Fruit fly (Drosophila melanogaster): Measurements from ENCODE around the gene ssp3.
A peak's percentile ranks its signal among the peaks of the same experiment; 100 is the strongest.

The ssp3 gene

dm6 chr2L:18925956-18926355 lies 17.8 kb downstream of the ssp3 start:
- TF ChIP-seq CG13204 (GFP tag; optimal IDR thresholded peaks at IDR 0.05), result no peak
- TF ChIP-seq CG32121 (GFP tag; IDR thresholded peaks at IDR 0.05), result no peak
- TF ChIP-seq CG15710 (tag; optimal IDR thresholded peaks at IDR 0.05), result no peak
- no peak for TF ChIP-seq fd96Ca (GFP tag; IDR thresholded peaks at IDR 0.05)

dm6 chr2L:18925387-18925786 lies 18.4 kb downstream of the ssp3 start:
- no peak for TF ChIP-seq gl (tag; optimal IDR thresholded peaks at IDR 0.05)
- no peak for TF ChIP-seq CG10348 (GFP tag; IDR thresholded peaks at IDR 0.05)
- no peak for TF ChIP-seq Ets98B (GFP tag; IDR thresholded peaks at IDR 0.05)
- no peak for TF ChIP-seq CG9948 (tag; optimal IDR thresholded peaks at IDR 0.05)
- no peak for TF ChIP-seq CG34367 (tag; optimal IDR thresholded peaks at IDR 0.05)
- TF ChIP-seq fd96Ca (GFP tag; IDR thresholded peaks at IDR 0.05), result no peak
- no peak for TF ChIP-seq CG4496 (GFP tag; IDR thresholded peaks at IDR 0.05)
- TF ChIP-seq CG8159 (tag; optimal IDR thresholded peaks at IDR 0.05), result no peak
- TF ChIP-seq CG32121 (GFP tag; IDR thresholded peaks at IDR 0.05), result no peak
- TF ChIP-seq D1 (tag; optimal IDR thresholded peaks at IDR 0.05), result no peak
- no peak for TF ChIP-seq CG14655 (GFP tag; optimal IDR thresholded peaks at IDR 0.05)
- no peak for TF ChIP-seq Pif1B (GFP tag; optimal IDR thresholded peaks at IDR 0.05)
- TF ChIP-seq rn (GFP tag; IDR thresholded peaks at IDR 0.05), result no peak
- no peak for TF ChIP-seq Pif1A (GFP tag; optimal IDR thresholded peaks at IDR 0.05)
- no peak for TF ChIP-seq CG15710 (tag; optimal IDR thresholded peaks at IDR 0.05)
- TF ChIP-seq CG8301 (tag; optimal IDR thresholded peaks at IDR 0.05), result no peak
- TF ChIP-seq Snoo (tag; optimal IDR thresholded peaks at IDR 0.05), result no peak

- TF ChIP-seq rn (GFP tag; IDR thresholded peaks at IDR 0.05), result no peak
- no peak for TF ChIP-seq EcR (GFP tag; optimal IDR thresholded peaks at IDR 0.05)
- TF ChIP-seq CG12605 (GFP tag; IDR thresholded peaks at IDR 0.05), result no peak
- TF ChIP-seq Snoo (tag; optimal IDR thresholded peaks at IDR 0.05), result no peak
- TF ChIP-seq Pif1A (GFP tag; optimal IDR thresholded peaks at IDR 0.05), result no peak
- TF ChIP-seq CG17806 (tag; optimal IDR thresholded peaks at IDR 0.05), result no peak
Observed at dm6 chr2L:18924642-18925244, 19.0 kb downstream of the ssp3 start.

- TF ChIP-seq CG8159 (tag; optimal IDR thresholded peaks at IDR 0.05) (peak; percentile 32), fd96Ca (GFP tag; IDR thresholded peaks at IDR 0.05) (no peak), CG17806 (tag; optimal IDR thresholded peaks at IDR 0.05) (no peak), CG9948 (tag; optimal IDR thresholded peaks at IDR 0.05) (no peak), CG14655 (GFP tag; optimal IDR thresholded peaks at IDR 0.05) (no peak)
Observed at dm6 chr2L:18921246-18921645, 22.5 kb downstream of the ssp3 start.

dm6 chr2L:18919474-18919873 lies 24.3 kb downstream of the ssp3 start:
- TF ChIP-seq gl (tag; optimal IDR thresholded peaks at IDR 0.05) (no peak), CG14655 (GFP tag; optimal IDR thresholded peaks at IDR 0.05) (peak; percentile 36), Pif1A (GFP tag; optimal IDR thresholded peaks at IDR 0.05) (no peak)

dm6 chr2L:18917584-18917983 lies 26.2 kb downstream of the ssp3 start:
- TF ChIP-seq CG13204 (GFP tag; optimal IDR thresholded peaks at IDR 0.05), result no peak

- TF ChIP-seq CG12605 (GFP tag; IDR thresholded peaks at IDR 0.05), result no peak
- no peak for TF ChIP-seq CG32121 (GFP tag; IDR thresholded peaks at IDR 0.05)
- no peak for TF ChIP-seq CG4496 (GFP tag; IDR thresholded peaks at IDR 0.05)
- no peak for TF ChIP-seq rn (GFP tag; IDR thresholded peaks at IDR 0.05)
- TF ChIP-seq Snoo (tag; optimal IDR thresholded peaks at IDR 0.05), result no peak
- no peak for TF ChIP-seq Pif1A (GFP tag; optimal IDR thresholded peaks at IDR 0.05)
- TF ChIP-seq CG15710 (tag; optimal IDR thresholded peaks at IDR 0.05), result no peak
- TF ChIP-seq D1 (tag; optimal IDR thresholded peaks at IDR 0.05), result no peak
- no peak for TF ChIP-seq Pif1B (GFP tag; optimal IDR thresholded peaks at IDR 0.05)
- no peak for TF ChIP-seq fd96Ca (GFP tag; IDR thresholded peaks at IDR 0.05)
- TF ChIP-seq CG14655 (GFP tag; optimal IDR thresholded peaks at IDR 0.05), result no peak
- TF ChIP-seq CG13204 (GFP tag; optimal IDR thresholded peaks at IDR 0.05), result no peak
- TF ChIP-seq gl (tag; optimal IDR thresholded peaks at IDR 0.05), result no peak
- TF ChIP-seq EcR (GFP tag; optimal IDR thresholded peaks at IDR 0.05), result no peak
- TF ChIP-seq CG34367 (tag; optimal IDR thresholded peaks at IDR 0.05), result no peak
- no peak for TF ChIP-seq CG17806 (tag; optimal IDR thresholded peaks at IDR 0.05)
- TF ChIP-seq Ets98B (GFP tag; IDR thresholded peaks at IDR 0.05), result no peak
- no peak for TF ChIP-seq CG8159 (tag; optimal IDR thresholded peaks at IDR 0.05)
- TF ChIP-seq CG10348 (GFP tag; IDR thresholded peaks at IDR 0.05), result no peak
Observed at dm6 chr2L:18914829-18915228, 28.9 kb downstream of the ssp3 start.

dm6 chr2L:18907491-18907890 lies 36.3 kb downstream of the ssp3 start:
- TF ChIP-seq Pif1B (GFP tag; optimal IDR thresholded peaks at IDR 0.05) (no peak), CG14655 (GFP tag; optimal IDR thresholded peaks at IDR 0.05) (peak; percentile 56), EcR (GFP tag; optimal IDR thresholded peaks at IDR 0.05) (no peak), CG9948 (tag; optimal IDR thresholded peaks at IDR 0.05) (no peak), CG13204 (GFP tag; optimal IDR thresholded peaks at IDR 0.05) (no peak), D1 (tag; optimal IDR thresholded peaks at IDR 0.05) (no peak), Pif1A (GFP tag; optimal IDR thresholded peaks at IDR 0.05) (peak; percentile 27), CG8301 (tag; optimal IDR thresholded peaks at IDR 0.05) (peak; percentile 60), CG15710 (tag; optimal IDR thresholded peaks at IDR 0.05) (no peak), CG17806 (tag; optimal IDR thresholded peaks at IDR 0.05) (no peak), Ets98B (GFP tag; IDR thresholded peaks at IDR 0.05) (peak; percentile 61), CG12605 (GFP tag; IDR thresholded peaks at IDR 0.05) (0 out of 2 replicates have a peak, but pooled peaks have one; percentile 47), fd96Ca (GFP tag; IDR thresholded peaks at IDR 0.05) (no peak), CG10348 (GFP tag; IDR thresholded peaks at IDR 0.05) (no peak), CG32121 (GFP tag; IDR thresholded peaks at IDR 0.05) (peak; percentile 53; the same call in 1 of the 2 replicates), CG34367 (tag; optimal IDR thresholded peaks at IDR 0.05) (no peak), gl (tag; optimal IDR thresholded peaks at IDR 0.05) (no peak), rn (GFP tag; IDR thresholded peaks at IDR 0.05) (no peak), Snoo (tag; optimal IDR thresholded peaks at IDR 0.05) (no peak), CG4496 (GFP tag; IDR thresholded peaks at IDR 0.05) (peak; percentile 64; the same call in 2 of the 3 replicates), CG8159 (tag; optimal IDR thresholded peaks at IDR 0.05) (no peak)
